Fruit fly (Drosophila melanogaster) whole organism, embryonic: ENCODE measurements around the gene SerRS-m.

ENCODE experiments used
- B-H1 ChIP-seq: fragments of 200-800 bp; sonication (Bioruptor generic); IDR thresholded peaks from 3 replicates; pipeline ENCODE4 v1.3.6; 2022; ENCODE audit warnings: missing biosample characterization, missing genetic modification characterization
- CG11560 ChIP-seq: fragments of 200-800 bp; sonication (Bioruptor generic); IDR thresholded peaks from 3 replicates; pipeline ENCODE4 v1.3.6; 2022; ENCODE audit warnings: missing biosample characterization, missing genetic modification characterization
- CG13287 ChIP-seq: fragments of 200-800 bp; sonication (Bioruptor generic); IDR thresholded peaks from 2 replicates; pipeline ENCODE4 v1.3.6; 2022; ENCODE audit warnings: missing biosample characterization, missing genetic modification characterization; ENCODE audit not compliant: partially characterized antibody
- CG14014 ChIP-seq: fragments of 200-800 bp; sonication (Bioruptor generic); IDR thresholded peaks from 2 replicates; pipeline ENCODE4 v1.3.6; 2022; ENCODE audit warnings: missing biosample characterization, missing genetic modification characterization
- CG15073 ChIP-seq: fragments of 200-800 bp; sonication (Bioruptor generic); optimal IDR thresholded peaks from 2 replicates; lab custom pipeline; 2016; ENCODE audit warnings: missing biosample characterization, missing genetic modification characterization
- CG1602 ChIP-seq: fragments of 200-800 bp; sonication (Bioruptor generic); optimal IDR thresholded peaks from 3 replicates; lab custom pipeline; 2016; ENCODE audit warnings: missing biosample characterization, missing genetic modification characterization
- CG1647 ChIP-seq: fragments of 200-800 bp; sonication (Bioruptor generic); optimal IDR thresholded peaks from 3 replicates; lab custom pipeline; 2016; ENCODE audit warnings: missing biosample characterization, missing genetic modification characterization
- CG16813 ChIP-seq: fragments of 200-800 bp; sonication (Bioruptor generic); IDR thresholded peaks from 3 replicates; pipeline ENCODE4 v1.3.6; 2022; ENCODE audit warnings: missing biosample characterization, missing genetic modification characterization; ENCODE audit not compliant: partially characterized antibody
- CG17361 ChIP-seq: fragments of 200-800 bp; sonication (Bioruptor generic); IDR thresholded peaks from 3 replicates; pipeline ENCODE4 v1.3.6; 2022; ENCODE audit warnings: missing biosample characterization, missing genetic modification characterization
- CG17829 ChIP-seq: fragments of 200-800 bp; optimal IDR thresholded peaks from 2 replicates; lab custom pipeline; 2019; ENCODE audit warnings: missing biosample characterization, mild to moderate bottlenecking, missing genetic modification characterization, moderate library complexity
- CG17912 ChIP-seq: fragments of 200-800 bp; sonication (Bioruptor generic); optimal IDR thresholded peaks from 2 replicates; lab custom pipeline; 2018; ENCODE audit warnings: missing biosample characterization, mild to moderate bottlenecking, missing genetic modification characterization
- CG18764 ChIP-seq: fragments of 200-800 bp; sonication (Bioruptor generic); optimal IDR thresholded peaks from 3 replicates; lab custom pipeline; 2016; ENCODE audit warnings: missing biosample characterization, missing genetic modification characterization
- CG2120 ChIP-seq: fragments of 200-800 bp; sonication (Bioruptor generic); optimal IDR thresholded peaks from 3 replicates; lab custom pipeline; 2016; ENCODE audit warnings: missing biosample characterization, missing genetic modification characterization
- CG2129 ChIP-seq: fragments of 200-800 bp; sonication (Bioruptor generic); IDR thresholded peaks from 2 replicates; pipeline ENCODE4 v1.3.6; 2022; ENCODE audit warnings: missing biosample characterization, missing genetic modification characterization; ENCODE audit not compliant: partially characterized antibody
- CG31441 ChIP-seq: fragments of 200-800 bp; sonication (Bioruptor generic); IDR thresholded peaks from 2 replicates; pipeline ENCODE4 v1.3.6; 2022; ENCODE audit warnings: missing biosample characterization, missing genetic modification characterization
- CG34224 ChIP-seq: fragments of 200-800 bp; sonication (Bioruptor generic); IDR thresholded peaks from 3 replicates; pipeline ENCODE4 v1.3.6; 2022; ENCODE audit warnings: missing biosample characterization, missing genetic modification characterization; ENCODE audit not compliant: partially characterized antibody
- CG43689 ChIP-seq: fragments of 200-800 bp; sonication (Bioruptor generic); IDR thresholded peaks from 2 replicates; pipeline ENCODE4 v1.3.6; 2022; ENCODE audit warnings: missing biosample characterization, missing genetic modification characterization
- CG7987 ChIP-seq: fragments of 200-800 bp; sonication (Bioruptor generic); optimal IDR thresholded peaks from 2 replicates; lab custom pipeline; 2018; ENCODE audit warnings: missing biosample characterization, mild to moderate bottlenecking, missing genetic modification characterization, moderate library complexity
- CG8944 ChIP-seq: fragments of 200-800 bp; sonication (Bioruptor generic); optimal IDR thresholded peaks from 3 replicates; lab custom pipeline; 2016; ENCODE audit warnings: missing biosample characterization, missing genetic modification characterization
- Ets65A ChIP-seq: fragments of 200-800 bp; sonication (Bioruptor generic); peaks from one replicate; lab custom pipeline; 2016; ENCODE audit warnings: missing biosample characterization, missing genetic modification characterization
- H2.0 ChIP-seq: fragments of 200-800 bp; sonication (Bioruptor generic); IDR thresholded peaks from 2 replicates; pipeline ENCODE4 v1.3.6; 2022; ENCODE audit warnings: missing biosample characterization, missing genetic modification characterization
- HHEX ChIP-seq: fragments of 200-800 bp; sonication (Bioruptor generic); optimal IDR thresholded peaks from 3 replicates; lab custom pipeline; 2017; ENCODE audit warnings: missing biosample characterization, mild to moderate bottlenecking, missing genetic modification characterization, missing genetic modification reagents
- HLH4C ChIP-seq: fragments of 200-800 bp; sonication (Bioruptor generic); IDR thresholded peaks from 3 replicates; pipeline ENCODE4 v1.3.6; 2022; ENCODE audit warnings: missing biosample characterization, missing genetic modification characterization; ENCODE audit not compliant: partially characterized antibody
- HLH54F ChIP-seq: fragments of 200-800 bp; sonication (Bioruptor generic); optimal IDR thresholded peaks from 3 replicates; lab custom pipeline; 2016; ENCODE audit warnings: missing biosample characterization, missing genetic modification characterization
- Mes4 ChIP-seq: fragments of 200-800 bp; sonication (Bioruptor generic); optimal IDR thresholded peaks from 2 replicates; lab custom pipeline; 2016; ENCODE audit warnings: missing biosample characterization, missing genetic modification characterization
- Mrtf ChIP-seq: fragments of 200-800 bp; sonication (Bioruptor generic); IDR thresholded peaks from 3 replicates; pipeline ENCODE4 v1.3.6; 2022; ENCODE audit warnings: missing biosample characterization, missing genetic modification characterization
- NK7.1 ChIP-seq: fragments of 200-800 bp; sonication (Bioruptor generic); optimal IDR thresholded peaks from 3 replicates; lab custom pipeline; 2016; ENCODE audit warnings: missing biosample characterization, missing genetic modification characterization
- Nf-YC ChIP-seq: fragments of 200-800 bp; optimal IDR thresholded peaks from 3 replicates; lab custom pipeline; 2019; ENCODE audit warnings: missing biosample characterization, mild to moderate bottlenecking, missing genetic modification characterization, moderate library complexity
- Sin3A ChIP-seq: fragments of >200 bp; optimal IDR thresholded peaks from 2 replicates; lab custom pipeline; 2018
- TFAM ChIP-seq: fragments of 200-800 bp; sonication (Bioruptor generic); optimal IDR thresholded peaks from 2 replicates; lab custom pipeline; 2017; ENCODE audit warnings: missing biosample characterization, missing genetic modification characterization, inconsistent platforms
- Xbp1 ChIP-seq: fragments of 200-800 bp; sonication (Bioruptor generic); optimal IDR thresholded peaks from 3 replicates; lab custom pipeline; 2016; ENCODE audit warnings: missing biosample characterization, mild to moderate bottlenecking, missing genetic modification characterization
- bbx ChIP-seq: fragments of 200-800 bp; sonication (Bioruptor generic); IDR thresholded peaks from 2 replicates; pipeline ENCODE4 v1.3.6; 2022; ENCODE audit warnings: missing biosample characterization, missing genetic modification characterization; ENCODE audit not compliant: partially characterized antibody
- dan ChIP-seq: fragments of 200-800 bp; sonication (Bioruptor generic); IDR thresholded peaks from 2 replicates; pipeline ENCODE4 v1.3.6; 2022; ENCODE audit warnings: missing biosample characterization, missing genetic modification characterization
- danr ChIP-seq: fragments of 200-800 bp; sonication (Bioruptor generic); IDR thresholded peaks from 2 replicates; pipeline ENCODE4 v1.3.6; 2022; ENCODE audit warnings: missing biosample characterization, missing genetic modification characterization
- ewg ChIP-seq: fragments of 200-800 bp; sonication (Bioruptor generic); optimal IDR thresholded peaks from 3 replicates; lab custom pipeline; 2017; ENCODE audit warnings: mild to moderate bottlenecking, missing biosample characterization, missing genetic modification reagents, missing genetic modification characterization
- exex ChIP-seq: fragments of 200-800 bp; sonication (Bioruptor generic); optimal IDR thresholded peaks from 4 replicates; lab custom pipeline; 2018; ENCODE audit warnings: missing biosample characterization, mild to moderate bottlenecking, missing genetic modification characterization, moderate library complexity
- fd3F ChIP-seq: fragments of 200-800 bp; sonication (Bioruptor generic); optimal IDR thresholded peaks from 2 replicates; lab custom pipeline; 2018; ENCODE audit warnings: missing biosample characterization, mild to moderate bottlenecking, missing genetic modification characterization, moderate library complexity
- fu2 ChIP-seq: fragments of 200-800 bp; sonication (Bioruptor generic); optimal IDR thresholded peaks from 2 replicates; lab custom pipeline; 2016; ENCODE audit warnings: missing biosample characterization, missing genetic modification characterization
- gfzf ChIP-seq: fragments of 200-800 bp; sonication (Bioruptor generic); optimal IDR thresholded peaks from 2 replicates; lab custom pipeline; 2016; ENCODE audit warnings: missing biosample characterization, mild to moderate bottlenecking, missing genetic modification characterization, moderate library complexity
- grau ChIP-seq: fragments of 200-800 bp; optimal IDR thresholded peaks from 3 replicates; lab custom pipeline; 2019; ENCODE audit warnings: missing biosample characterization, mild to moderate bottlenecking, missing genetic modification characterization, moderate library complexity
- hkb ChIP-seq, 2 experiments: fragments of 200-800 bp in 1 of 2; fragments of >200 bp in 1 of 2; sonication (Bioruptor generic) in 1 of 2; IDR thresholded peaks in 1 of 2; optimal IDR thresholded peaks in 1 of 2; 2 replicates each; pipeline versions ENCODE4 v1.3.6 to Lab custom; 2017 to 2022; ENCODE audit warnings: missing biosample characterization in 1 of 2, missing genetic modification characterization in 1 of 2
- hth ChIP-seq: fragments of >200 bp; optimal IDR thresholded peaks from 2 replicates; lab custom pipeline; 2017; ENCODE audit warnings: inconsistent platforms
- ind ChIP-seq: fragments of 200-800 bp; sonication (Bioruptor generic); optimal IDR thresholded peaks from 3 replicates; lab custom pipeline; 2016; ENCODE audit warnings: missing biosample characterization, missing genetic modification characterization
- kay ChIP-seq: fragments of 200-800 bp; sonication (Bioruptor generic); optimal IDR thresholded peaks from 2 replicates; lab custom pipeline; 2016; ENCODE audit warnings: missing biosample characterization, missing genetic modification characterization
- mirr ChIP-seq: fragments of 200-800 bp; sonication (Bioruptor generic); optimal IDR thresholded peaks from 3 replicates; lab custom pipeline; 2018; ENCODE audit warnings: missing biosample characterization, mild to moderate bottlenecking, missing genetic modification characterization
- org-1 ChIP-seq: fragments of 200-800 bp; sonication (Bioruptor generic); optimal IDR thresholded peaks from 2 replicates; lab custom pipeline; 2017; ENCODE audit warnings: missing biosample characterization, missing genetic modification characterization
- scrt ChIP-seq: fragments of 200-800 bp; sonication (Bioruptor generic); optimal IDR thresholded peaks from 2 replicates; lab custom pipeline; 2018; ENCODE audit warnings: missing biosample characterization, mild to moderate bottlenecking, missing genetic modification characterization, moderate library complexity
- tio ChIP-seq: fragments of 200-800 bp; sonication (Bioruptor generic); optimal IDR thresholded peaks from 2 replicates; lab custom pipeline; 2017; ENCODE audit warnings: missing biosample characterization, missing genetic modification characterization, inconsistent platforms
- wor ChIP-seq: fragments of 200-800 bp; sonication (Bioruptor generic); IDR thresholded peaks from 2 replicates; pipeline ENCODE4 v1.3.6; 2022; ENCODE audit warnings: missing biosample characterization, missing genetic modification characterization

SerRS-m gene

DNA sequence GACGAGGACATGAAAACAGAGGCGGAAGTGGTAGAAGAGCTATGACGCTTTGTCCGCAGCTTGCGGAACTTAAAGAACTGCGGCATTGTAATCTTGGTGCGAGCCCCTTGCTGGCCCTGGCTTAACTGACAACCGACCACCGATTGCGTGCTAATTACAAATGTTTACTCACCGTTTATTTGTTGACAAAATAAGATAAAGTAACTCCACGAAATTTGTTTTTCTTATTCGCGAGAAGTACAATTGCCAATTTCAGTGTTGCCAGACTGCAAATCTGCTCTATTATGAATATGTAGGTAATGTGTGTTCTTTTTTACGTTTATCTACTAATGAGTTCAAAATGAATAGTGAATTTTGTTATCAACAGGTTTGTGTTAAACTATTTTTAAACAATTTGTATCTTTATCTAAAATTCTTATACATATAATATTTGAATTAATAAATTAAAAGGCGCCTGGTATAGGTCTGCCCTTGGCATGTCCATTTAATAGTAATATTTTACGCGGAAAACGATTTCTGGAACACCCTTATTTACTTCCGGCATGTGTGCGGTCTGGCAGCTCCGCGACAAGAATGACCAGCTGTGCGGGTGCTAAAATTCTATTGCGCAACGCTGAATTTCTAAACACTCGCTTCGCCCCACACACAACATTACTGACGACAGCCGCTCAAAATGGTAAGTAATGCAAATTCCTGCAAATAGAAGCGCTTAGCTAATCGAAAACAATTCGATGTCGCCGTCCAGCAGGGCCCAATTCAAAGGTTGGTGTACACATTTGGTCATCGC is 16.4 kb downstream of the SerRS-m start, which contains the start of the genes Atg4b and Hibch (continued):
- TF ChIP-seq scrt (GFP tag; lab: Kevin White, UChicago): peak; percentile 78
- TF ChIP-seq CG14014 (GFP tag; lab: Robert Waterston, UW): peak; percentile 69
- TF ChIP-seq NK7.1 (GFP tag; lab: Kevin White, UChicago): no peak
- peak; percentile 98 for TF ChIP-seq ewg
- peak; percentile 82 for TF ChIP-seq CG1602 (GFP tag; lab: Kevin White, UChicago)
- peak; percentile 22 for TF ChIP-seq fu2 (GFP tag; lab: Kevin White, UChicago)
- peak; percentile 95 for TF ChIP-seq CG17361 (GFP tag; lab: Robert Waterston, UW)
- TF ChIP-seq grau: peak; percentile 89
- TF ChIP-seq mirr: peak; percentile 46
- peak; percentile 93 for TF ChIP-seq CG31441 (GFP tag; lab: Robert Waterston, UW)
- TF ChIP-seq danr: peak; percentile 74
- peak; percentile 79 for TF ChIP-seq fd3F (GFP tag; lab: Kevin White, UChicago)
- peak; percentile 57 for TF ChIP-seq dan (GFP tag; lab: Robert Waterston, UW)
- TF ChIP-seq gfzf: no peak
- peak; percentile 91 for TF ChIP-seq CG17829 (tag; lab: Kevin White, UChicago)
- TF ChIP-seq HLH54F (GFP tag; lab: Kevin White, UChicago): peak; percentile 40
- peak; percentile 55 for TF ChIP-seq CG7987
- peak; percentile 38 for TF ChIP-seq CG8944 (GFP tag; lab: Kevin White, UChicago)
- peak; percentile 81 for TF ChIP-seq HHEX (GFP tag; lab: Kevin White, UChicago)
- peak; percentile 18; the same call in 1 of the 2 replicates for TF ChIP-seq wor (GFP tag; lab: Robert Waterston, UW)
- TF ChIP-seq CG34224: no peak
- TF ChIP-seq CG18764 (GFP tag; lab: Kevin White, UChicago): peak; percentile 73
- no peak for TF ChIP-seq hkb (optimal IDR thresholded peaks at IDR 0.05; lab: Kevin White, UChicago)
- peak; percentile 57; the same call in 1 of the 2 replicates for TF ChIP-seq hkb (GFP tag; IDR thresholded peaks at IDR 0.05; lab: Robert Waterston, UW)
- no peak for TF ChIP-seq hth (lab: Kevin White, UChicago)
- no peak for TF ChIP-seq tio
- no peak for TF ChIP-seq CG17912 (GFP tag; lab: Kevin White, UChicago)
- TF ChIP-seq CG43689 (GFP tag; lab: Robert Waterston, UW): peak; percentile 59; the same call in 1 of the 2 replicates
- TF ChIP-seq Sin3A (lab: Kevin White, UChicago): no peak
- peak; percentile 14; the same call in 1 of the 2 replicates for TF ChIP-seq CG13287
- no peak for TF ChIP-seq Mes4
- peak; percentile 87 for TF ChIP-seq exex (tag; lab: Kevin White, UChicago)
- peak; percentile 77 for TF ChIP-seq CG2120
- TF ChIP-seq ind (GFP tag; lab: Kevin White, UChicago): peak; percentile 87
- TF ChIP-seq TFAM (GFP tag; lab: Kevin White, UChicago): no peak
- TF ChIP-seq B-H1 (GFP tag; lab: Robert Waterston, UW): peak; percentile 66
- no peak for TF ChIP-seq kay (GFP tag; lab: Kevin White, UChicago)
- TF ChIP-seq CG16813 (GFP tag; lab: Robert Waterston, UW): no peak
- TF ChIP-seq CG15073 (GFP tag; lab: Kevin White, UChicago): no peak
- peak; percentile 49; the same call in 2 of the 3 replicates for TF ChIP-seq CG11560
- peak; percentile 87 for TF ChIP-seq Nf-YC
- TF ChIP-seq CG2129 (GFP tag; lab: Robert Waterston, UW): no peak
- TF ChIP-seq Mrtf (GFP tag; lab: Robert Waterston, UW): peak; percentile 73
- peak; percentile 39; the same call in 1 of the 2 replicates for TF ChIP-seq bbx (GFP tag; lab: Robert Waterston, UW)
- peak; percentile 64 for TF ChIP-seq org-1 (GFP tag; lab: Kevin White, UChicago)
- peak; percentile 88 for TF ChIP-seq Xbp1
- peak; percentile 89 for TF ChIP-seq Ets65A (GFP tag; lab: Kevin White, UChicago)
- TF ChIP-seq HLH4C (GFP tag; lab: Robert Waterston, UW): no peak
- TF ChIP-seq CG1647: peak; percentile 8
- TF ChIP-seq H2.0 (GFP tag; lab: Robert Waterston, UW): peak; percentile 60
